Fruit fly (Drosophila melanogaster) S2 (cell line): ENCODE data around the gene CG32121.

Experiments used
- CG8478 ChIP-seq: fragments of >200 bp; optimal IDR thresholded peaks from 2 replicates; lab custom pipeline; 2018
- CTCF ChIP-seq, 2 experiments: fragments of >200 bp; optimal IDR thresholded peaks; 2 replicates each; lab custom pipeline; 2018

dm6 chr3L:13440370-13440960, 18.3 kb upstream of the CG32121 start, which contains the start of the genes CG10140 and CG14109:
- TF ChIP-seq CG8478 (lab: Kevin White, UChicago): no peak
- no peak for TF ChIP-seq CTCF (optimal IDR thresholded peaks at IDR 0.05; lab: Kevin White, UChicago)
